Fruit fly (Drosophila melanogaster) whole organism, embryonic: Measurements from ENCODE around the gene CG5762.

Source experiments
- Atf3 ChIP-seq: fragments of 200-800 bp; sonication (Bioruptor generic); optimal IDR thresholded peaks from 3 replicates; lab custom pipeline; 2016; ENCODE audit warnings: missing biosample characterization, missing genetic modification characterization
- Awh ChIP-seq: fragments of 200-800 bp; sonication (Bioruptor generic); IDR thresholded peaks from 2 replicates; pipeline ENCODE4, ENCODE4 v1.3.6; 2022; ENCODE audit warnings: missing biosample characterization, missing genetic modification characterization
- CG10565 ChIP-seq: fragments of 200-800 bp; sonication (Bioruptor generic); optimal IDR thresholded peaks from 3 replicates; lab custom pipeline; 2016; ENCODE audit warnings: missing biosample characterization, mild to moderate bottlenecking, missing genetic modification characterization
- CG11398 ChIP-seq: fragments of 200-800 bp; sonication (Bioruptor generic); optimal IDR thresholded peaks from 2 replicates; lab custom pipeline; 2016; ENCODE audit warnings: missing biosample characterization, missing genetic modification characterization
- CG11560 ChIP-seq: fragments of 200-800 bp; sonication (Bioruptor generic); IDR thresholded peaks from 3 replicates; pipeline ENCODE4 v1.3.6; 2022; ENCODE audit warnings: missing biosample characterization, missing genetic modification characterization
- CG12155 ChIP-seq: fragments of 200-800 bp; sonication (Bioruptor generic); optimal IDR thresholded peaks from 3 replicates; lab custom pipeline; 2016; ENCODE audit warnings: missing biosample characterization, missing genetic modification characterization
- CG1792 ChIP-seq: fragments of 200-800 bp; sonication (Bioruptor generic); optimal IDR thresholded peaks from 2 replicates; lab custom pipeline; 2016; ENCODE audit warnings: missing biosample characterization, missing genetic modification characterization
- CG31365 ChIP-seq: fragments of 200-800 bp; sonication (Bioruptor generic); optimal IDR thresholded peaks from 2 replicates; lab custom pipeline; 2018; ENCODE audit warnings: missing biosample characterization, mild to moderate bottlenecking, missing genetic modification characterization
- CG31388 ChIP-seq: fragments of 200-800 bp; sonication (Bioruptor generic); optimal IDR thresholded peaks from 2 replicates; lab custom pipeline; 2016; ENCODE audit warnings: missing biosample characterization, missing genetic modification characterization
- CG3407 ChIP-seq: fragments of 200-800 bp; sonication (Bioruptor generic); optimal IDR thresholded peaks from 2 replicates; lab custom pipeline; 2018; ENCODE audit warnings: missing biosample characterization, mild to moderate bottlenecking, missing genetic modification characterization
- CG3838 ChIP-seq: fragments of 200-800 bp; sonication (Bioruptor generic); optimal IDR thresholded peaks from 3 replicates; lab custom pipeline; 2016; ENCODE audit warnings: missing biosample characterization, missing genetic modification characterization
- CG4282 ChIP-seq: fragments of 200-800 bp; sonication (Bioruptor generic); optimal IDR thresholded peaks from 2 replicates; lab custom pipeline; 2016; ENCODE audit warnings: missing biosample characterization, missing genetic modification characterization
- CG4707 ChIP-seq: fragments of 200-800 bp; sonication (Bioruptor generic); optimal IDR thresholded peaks from 2 replicates; lab custom pipeline; 2018; ENCODE audit warnings: missing biosample characterization, mild to moderate bottlenecking, missing genetic modification characterization, moderate library complexity
- CG4854 ChIP-seq: fragments of 200-800 bp; sonication (Bioruptor generic); optimal IDR thresholded peaks from 2 replicates; lab custom pipeline; 2016; ENCODE audit warnings: missing biosample characterization, missing genetic modification characterization, inconsistent platforms
- CG5180 ChIP-seq: fragments of 200-800 bp; sonication (Bioruptor generic); optimal IDR thresholded peaks from 3 replicates; lab custom pipeline; 2017; ENCODE audit warnings: missing biosample characterization, missing genetic modification characterization, mild to moderate bottlenecking, moderate library complexity, missing genetic modification reagents
- CG7372 ChIP-seq: fragments of 200-800 bp; sonication (Bioruptor generic); IDR thresholded peaks from 2 replicates; pipeline ENCODE4 v1.3.6; 2022; ENCODE audit warnings: missing biosample characterization, missing genetic modification characterization
- CG8388 ChIP-seq: fragments of 200-800 bp; sonication (Bioruptor generic); optimal IDR thresholded peaks from 2 replicates; lab custom pipeline; 2019; ENCODE audit warnings: missing biosample characterization, mild to moderate bottlenecking, missing genetic modification characterization, moderate library complexity
- CoRest ChIP-seq: fragments of 200-800 bp; sonication (Bioruptor generic); optimal IDR thresholded peaks from 3 replicates; lab custom pipeline; 2018; ENCODE audit warnings: missing biosample characterization, mild to moderate bottlenecking, missing genetic modification characterization, moderate library complexity
- Eip74EF ChIP-seq, 2 experiments: fragments of 200-800 bp in 1 of 2; fragments of >200 bp in 1 of 2; sonication (Bioruptor generic) in 1 of 2; optimal IDR thresholded peaks; 2 replicates each; lab custom pipeline; 2017 to 2019; ENCODE audit warnings: missing biosample characterization in 2 of 2, missing genetic modification characterization in 2 of 2, mild to moderate bottlenecking in 1 of 2, moderate library complexity in 1 of 2
- Fer1 ChIP-seq: fragments of 200-800 bp; sonication (Bioruptor generic); optimal IDR thresholded peaks from 2 replicates; lab custom pipeline; 2017; ENCODE audit warnings: missing biosample characterization, mild to moderate bottlenecking, missing genetic modification characterization
- HLH54F ChIP-seq: fragments of 200-800 bp; sonication (Bioruptor generic); optimal IDR thresholded peaks from 3 replicates; lab custom pipeline; 2016; ENCODE audit warnings: missing biosample characterization, missing genetic modification characterization
- Hey ChIP-seq: fragments of 200-800 bp; sonication (Bioruptor generic); optimal IDR thresholded peaks from 3 replicates; lab custom pipeline; 2018; ENCODE audit warnings: missing biosample characterization, mild to moderate bottlenecking, missing genetic modification characterization
- HmgZ ChIP-seq: fragments of 200-800 bp; sonication (Bioruptor generic); optimal IDR thresholded peaks from 2 replicates; lab custom pipeline; 2018; ENCODE audit warnings: missing biosample characterization, mild to moderate bottlenecking, missing genetic modification characterization
- Lim3 ChIP-seq: fragments of 200-800 bp; sonication (Bioruptor generic); IDR thresholded peaks from 2 replicates; pipeline ENCODE4 v1.3.6; 2022; ENCODE audit warnings: missing biosample characterization, missing genetic modification characterization
- MBD-R2 ChIP-seq: fragments of 200-800 bp; sonication (Bioruptor generic); IDR thresholded peaks from 2 replicates; pipeline ENCODE4 v1.3.6; 2022; ENCODE audit warnings: missing biosample characterization, missing genetic modification characterization
- Optix ChIP-seq: fragments of 200-800 bp; sonication (Bioruptor generic); IDR thresholded peaks from 3 replicates; pipeline ENCODE4 v1.3.6; 2022; ENCODE audit warnings: missing biosample characterization, missing genetic modification characterization
- Sox100B ChIP-seq: fragments of 200-800 bp; sonication (Bioruptor generic); optimal IDR thresholded peaks from 3 replicates; lab custom pipeline; 2018; ENCODE audit warnings: missing biosample characterization, mild to moderate bottlenecking, missing genetic modification characterization
- Sox102F ChIP-seq: fragments of 200-800 bp; sonication (Bioruptor generic); optimal IDR thresholded peaks from 2 replicates; lab custom pipeline; 2018; ENCODE audit warnings: missing biosample characterization, mild to moderate bottlenecking, missing genetic modification characterization, moderate library complexity
- Sry-δ ChIP-seq: fragments of 200-800 bp; sonication (Bioruptor generic); optimal IDR thresholded peaks from 2 replicates; lab custom pipeline; 2016; ENCODE audit warnings: missing biosample characterization, missing genetic modification characterization
- al ChIP-seq: fragments of 200-800 bp; sonication (Bioruptor generic); IDR thresholded peaks from 2 replicates; pipeline ENCODE4 v1.3.6; 2022; ENCODE audit warnings: missing biosample characterization, missing genetic modification characterization
- ap ChIP-seq: fragments of 200-800 bp; sonication (Bioruptor generic); IDR thresholded peaks from 2 replicates; pipeline ENCODE4 v1.3.6; 2022; ENCODE audit warnings: missing biosample characterization, missing genetic modification characterization
- ash1 ChIP-seq: fragments of 200-800 bp; sonication (Bioruptor generic); optimal IDR thresholded peaks from 2 replicates; lab custom pipeline; 2018; ENCODE audit warnings: missing biosample characterization, mild to moderate bottlenecking, missing genetic modification characterization
- ci ChIP-seq: fragments of 200-800 bp; sonication (Bioruptor generic); IDR thresholded peaks from 3 replicates; pipeline ENCODE4 v1.3.6; 2022; ENCODE audit warnings: missing biosample characterization, missing genetic modification characterization
- croc ChIP-seq: fragments of 200-800 bp; sonication (Bioruptor generic); conservative IDR thresholded peaks from 3 replicates; pipeline ENCODE4 v1.3.6; 2022; ENCODE audit warnings: missing biosample characterization, missing genetic modification characterization
- gsb ChIP-seq: fragments of 200-800 bp; sonication (Bioruptor generic); IDR thresholded peaks from 2 replicates; pipeline ENCODE4 v1.3.6; 2022; ENCODE audit warnings: missing biosample characterization, missing genetic modification characterization
- ham ChIP-seq: fragments of 200-800 bp; sonication (Bioruptor generic); IDR thresholded peaks from 2 replicates; pipeline ENCODE4 v1.3.6; 2022; ENCODE audit warnings: missing biosample characterization, missing genetic modification characterization
- hb ChIP-seq: fragments of 200-800 bp; sonication (Bioruptor generic); IDR thresholded peaks from 3 replicates; pipeline ENCODE4 v1.3.6; 2022; ENCODE audit warnings: missing biosample characterization, missing genetic modification characterization; ENCODE audit not compliant: partially characterized antibody
- her ChIP-seq: fragments of 200-800 bp; sonication (Bioruptor generic); optimal IDR thresholded peaks from 2 replicates; lab custom pipeline; 2016; ENCODE audit warnings: missing biosample characterization, missing genetic modification characterization
- inv ChIP-seq: fragments of 200-800 bp; sonication (Bioruptor generic); IDR thresholded peaks from 2 replicates; pipeline ENCODE4 v1.3.6; 2022; ENCODE audit warnings: missing biosample characterization, missing genetic modification characterization; ENCODE audit not compliant: partially characterized antibody
- kah ChIP-seq: fragments of 200-800 bp; sonication (Bioruptor generic); optimal IDR thresholded peaks from 2 replicates; lab custom pipeline; 2018; ENCODE audit warnings: missing biosample characterization, mild to moderate bottlenecking, missing genetic modification characterization
- peb ChIP-seq: fragments of 200-800 bp; sonication (Bioruptor generic); IDR thresholded peaks from 2 replicates; pipeline ENCODE4 v1.3.6; 2022; ENCODE audit warnings: missing biosample characterization, missing genetic modification characterization
- prd ChIP-seq, 3 experiments: fragments of >200 bp in 2 of 3; fragments of 200-800 bp in 1 of 3; sonication (Bioruptor generic) in 1 of 3; optimal IDR thresholded peaks in 2 of 3; IDR thresholded peaks in 1 of 3; 2 replicates in 2 of 3; 3 replicates in 1 of 3; pipeline versions ENCODE4 v1.3.6 to Lab custom; 2017 to 2022; ENCODE audit warnings: missing biosample characterization in 1 of 3, missing genetic modification characterization in 1 of 3
- row ChIP-seq: fragments of 200-800 bp; sonication (Bioruptor generic); IDR thresholded peaks from 3 replicates; pipeline ENCODE4 v1.3.6; 2022; ENCODE audit warnings: missing biosample characterization, missing genetic modification characterization
- sens-2 ChIP-seq: fragments of 200-800 bp; sonication (Bioruptor generic); IDR thresholded peaks from 2 replicates; pipeline ENCODE4 v1.3.6; 2022; ENCODE audit warnings: missing biosample characterization, missing genetic modification characterization
- sim ChIP-seq: fragments of 200-800 bp; sonication (Bioruptor generic); IDR thresholded peaks from 2 replicates; pipeline ENCODE4 v1.3.6; 2022; ENCODE audit warnings: missing biosample characterization, missing genetic modification characterization
- slou ChIP-seq: fragments of 200-800 bp; sonication (Bioruptor generic); optimal IDR thresholded peaks from 3 replicates; lab custom pipeline; 2016; ENCODE audit warnings: missing biosample characterization, missing genetic modification characterization
- tna ChIP-seq: fragments of 200-800 bp; sonication (Bioruptor generic); IDR thresholded peaks from 2 replicates; pipeline ENCODE4 v1.3.6; 2022; ENCODE audit warnings: missing biosample characterization, missing genetic modification characterization; ENCODE audit not compliant: partially characterized antibody
- tup ChIP-seq: fragments of 200-800 bp; sonication (Bioruptor generic); optimal IDR thresholded peaks from 2 replicates; lab custom pipeline; 2016; ENCODE audit warnings: missing biosample characterization, mild to moderate bottlenecking, missing genetic modification characterization, moderate library complexity
- zen ChIP-seq: fragments of 200-800 bp; sonication (Bioruptor generic); optimal IDR thresholded peaks from 3 replicates; lab custom pipeline; 2018; ENCODE audit warnings: missing biosample characterization, mild to moderate bottlenecking, missing genetic modification characterization, moderate library complexity
- zf30C ChIP-seq: fragments of 200-800 bp; sonication (Bioruptor generic); optimal IDR thresholded peaks from 3 replicates; lab custom pipeline; 2018; ENCODE audit warnings: missing biosample characterization, mild to moderate bottlenecking, missing genetic modification characterization

Gene CG5762

DNA sequence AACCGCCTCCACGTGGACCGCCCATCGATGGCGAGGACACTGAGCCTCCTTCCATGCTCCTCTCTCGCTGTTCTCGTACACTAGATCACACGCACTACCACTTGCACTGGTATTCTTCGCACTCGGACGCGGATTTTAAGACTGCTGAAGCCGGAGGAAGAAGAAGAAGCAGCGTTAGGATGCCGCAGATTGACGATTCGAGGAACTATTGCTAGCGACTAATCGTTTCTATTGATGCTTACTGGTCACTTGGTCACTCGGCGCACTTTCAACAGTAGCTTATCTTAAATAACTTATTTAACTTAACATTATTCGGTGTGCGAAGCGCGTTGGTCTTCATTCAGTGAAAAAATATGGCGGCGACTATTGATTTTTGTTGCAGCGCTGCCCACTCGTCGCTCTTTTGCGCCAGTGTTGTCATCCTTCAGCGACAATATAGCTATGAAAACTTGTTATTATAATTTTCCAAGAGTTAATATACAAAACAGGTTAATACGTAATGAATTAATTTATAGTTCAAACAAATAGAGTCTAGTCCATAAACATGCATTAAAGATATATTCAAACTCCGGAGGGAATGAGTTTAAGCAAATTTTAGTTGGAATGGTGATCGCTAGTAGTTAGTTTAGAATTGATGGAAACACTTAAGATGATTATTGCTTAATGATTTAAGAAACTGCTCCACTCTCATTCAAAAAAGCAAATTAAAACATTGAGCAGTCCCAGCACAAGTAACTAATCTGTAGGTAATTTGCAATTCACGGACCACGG lies 12.9 kb downstream of the CG5762 start, which contains the start of the genes CG5746 and CG6454 (continued):
- TF ChIP-seq zf30C (GFP tag; lab: Kevin White, UChicago) (no peak), Optix (GFP tag; lab: Robert Waterston, UW) (no peak), gsb (GFP tag; lab: Robert Waterston, UW) (no peak), ham (GFP tag; lab: Robert Waterston, UW) (no peak), Hey (tag; lab: Kevin White, UChicago) (no peak), CG5180 (GFP tag; lab: Kevin White, UChicago) (no peak), ash1 (GFP tag; lab: Kevin White, UChicago) (no peak), CG4854 (GFP tag; lab: Kevin White, UChicago) (no peak), slou (no peak), tna (no peak), prd (optimal IDR thresholded peaks at IDR 0.05; lab: Kevin White, UChicago) (no peak), prd (GFP tag; IDR thresholded peaks at IDR 0.05; lab: Robert Waterston, UW) (peak; percentile 69), sens-2 (GFP tag; lab: Robert Waterston, UW) (no peak), CG1792 (GFP tag; lab: Kevin White, UChicago) (peak; percentile 12), al (GFP tag; lab: Robert Waterston, UW) (peak; percentile 44), croc (GFP tag; lab: Robert Waterston, UW) (no peak), CG4282 (GFP tag; lab: Kevin White, UChicago) (no peak), Sox102F (GFP tag; lab: Kevin White, UChicago) (no peak), inv (GFP tag; lab: Robert Waterston, UW) (no peak), CG12155 (GFP tag; lab: Kevin White, UChicago) (peak; percentile 64), Eip74EF (GFP tag; optimal IDR thresholded peaks at IDR 0.05; lab: Kevin White, UChicago) (no peak), row (peak; percentile 76), peb (GFP tag; lab: Robert Waterston, UW) (no peak), CG4707 (GFP tag; lab: Kevin White, UChicago) (no peak), Sry-δ (GFP tag; lab: Kevin White, UChicago) (peak; percentile 38), CG3838 (GFP tag; lab: Kevin White, UChicago) (no peak), ap (no peak), zen (tag; lab: Kevin White, UChicago) (peak; percentile 25), tup (GFP tag; lab: Kevin White, UChicago) (no peak), CG31388 (no peak), hb (GFP tag; lab: Robert Waterston, UW) (no peak), kah (no peak), CG3407 (GFP tag; lab: Kevin White, UChicago) (no peak), CG8388 (GFP tag; lab: Kevin White, UChicago) (no peak), ci (GFP tag; lab: Robert Waterston, UW) (no peak), Sox100B (GFP tag; lab: Kevin White, UChicago) (no peak), Atf3 (GFP tag; lab: Kevin White, UChicago) (peak; percentile 18), CG7372 (no peak), HmgZ (tag; lab: Kevin White, UChicago) (peak; percentile 58), Awh (GFP tag; lab: Robert Waterston, UW) (no peak), CG11560 (tag; lab: Robert Waterston, UW) (no peak), HLH54F (GFP tag; lab: Kevin White, UChicago) (peak; percentile 72), Fer1 (GFP tag; lab: Kevin White, UChicago) (no peak), CG11398 (GFP tag; lab: Kevin White, UChicago) (no peak), Lim3 (GFP tag; lab: Robert Waterston, UW) (no peak), CoRest (peak; percentile 79), her (GFP tag; lab: Kevin White, UChicago) (no peak), sim (GFP tag; lab: Robert Waterston, UW) (no peak), MBD-R2 (GFP tag; lab: Robert Waterston, UW) (peak; percentile 55; the same call in 1 of the 2 replicates), CG31365 (tag; lab: Kevin White, UChicago) (no peak), CG10565 (GFP tag; lab: Kevin White, UChicago) (no peak)
